Fruit fly (Drosophila melanogaster) whole organism, prepupa: Measurements from ENCODE around the gene Pif1B.

ENCODE experiments used
- Blimp-1 ChIP-seq: fragments of 200-800 bp; sonication (Bioruptor generic); optimal IDR thresholded peaks from 3 replicates; lab custom pipeline; 2017; ENCODE audit warnings: missing biosample characterization, missing genetic modification characterization, mild to moderate bottlenecking, moderate library complexity, missing genetic modification reagents
- CG10669 ChIP-seq: fragments of 200-800 bp; sonication (Bioruptor generic); optimal IDR thresholded peaks from 3 replicates; lab custom pipeline; 2018; ENCODE audit warnings: missing biosample characterization, mild to moderate bottlenecking, missing genetic modification characterization, moderate library complexity
- CG11762 ChIP-seq: fragments of 200-800 bp; sonication (Bioruptor generic); optimal IDR thresholded peaks from 3 replicates; lab custom pipeline; 2016; ENCODE audit warnings: missing biosample characterization, missing genetic modification characterization; ENCODE audit not compliant: insufficient read depth
- CG15336 ChIP-seq: fragments of 200-800 bp; sonication (Bioruptor generic); IDR thresholded peaks from 2 replicates; pipeline ENCODE4 v1.3.6; 2022; ENCODE audit warnings: missing biosample characterization, missing genetic modification characterization
- CG1621 ChIP-seq: fragments of 200-800 bp; sonication (Bioruptor generic); optimal IDR thresholded peaks from 3 replicates; lab custom pipeline; 2018; ENCODE audit warnings: missing biosample characterization, mild to moderate bottlenecking, missing genetic modification characterization
- CG16779 ChIP-seq: fragments of 200-800 bp; sonication (Bioruptor generic); optimal IDR thresholded peaks from 3 replicates; lab custom pipeline; 2017; ENCODE audit warnings: missing biosample characterization, mild to moderate bottlenecking, missing genetic modification characterization
- CG3032 ChIP-seq: fragments of 200-800 bp; optimal IDR thresholded peaks from 2 replicates; lab custom pipeline; 2019; ENCODE audit warnings: missing biosample characterization, mild to moderate bottlenecking, missing genetic modification characterization, moderate library complexity
- CG31627 ChIP-seq: fragments of 200-800 bp; sonication (Bioruptor generic); optimal IDR thresholded peaks from 3 replicates; lab custom pipeline; 2016; ENCODE audit warnings: missing biosample characterization, missing genetic modification characterization
- CG32006 ChIP-seq: fragments of 200-800 bp; sonication (Bioruptor generic); optimal IDR thresholded peaks from 3 replicates; lab custom pipeline; 2017; ENCODE audit warnings: missing biosample characterization, mild to moderate bottlenecking, missing genetic modification characterization
- CG34406 ChIP-seq: fragments of 200-800 bp; sonication (Bioruptor generic); optimal IDR thresholded peaks from 3 replicates; lab custom pipeline; 2016; ENCODE audit warnings: missing biosample characterization, missing genetic modification characterization
- CG3919 ChIP-seq: fragments of 200-800 bp; sonication (Bioruptor generic); optimal IDR thresholded peaks from 3 replicates; lab custom pipeline; 2016; ENCODE audit warnings: missing biosample characterization, missing genetic modification characterization
- CG4318 ChIP-seq: fragments of 200-800 bp; sonication (Bioruptor generic); optimal IDR thresholded peaks from 3 replicates; lab custom pipeline; 2017; ENCODE audit warnings: missing biosample characterization, mild to moderate bottlenecking, missing genetic modification characterization
- CG6276 ChIP-seq: fragments of 200-800 bp; sonication (Bioruptor generic); optimal IDR thresholded peaks from 2 replicates; lab custom pipeline; 2017; ENCODE audit warnings: missing biosample characterization, mild to moderate bottlenecking, missing genetic modification characterization
- CG6792 ChIP-seq: fragments of 200-800 bp; sonication (Bioruptor generic); optimal IDR thresholded peaks from 3 replicates; lab custom pipeline; 2016; ENCODE audit warnings: missing biosample characterization, missing genetic modification characterization
- CG6808 ChIP-seq: fragments of 200-800 bp; sonication (Bioruptor generic); optimal IDR thresholded peaks from 3 replicates; lab custom pipeline; 2017; ENCODE audit warnings: missing biosample characterization, missing genetic modification characterization, mild to moderate bottlenecking, moderate library complexity, missing genetic modification reagents
- CG7368 ChIP-seq: fragments of 200-800 bp; sonication (Bioruptor generic); optimal IDR thresholded peaks from 3 replicates; lab custom pipeline; 2016; ENCODE audit warnings: missing biosample characterization, missing genetic modification characterization
- CG8119 ChIP-seq: fragments of 200-800 bp; sonication (Bioruptor generic); IDR thresholded peaks from 3 replicates; pipeline ENCODE4 v1.3.6; 2022; ENCODE audit warnings: missing biosample characterization, missing genetic modification characterization
- CG8319 ChIP-seq: fragments of 200-800 bp; sonication (Bioruptor generic); optimal IDR thresholded peaks from 3 replicates; lab custom pipeline; 2016; ENCODE audit warnings: missing biosample characterization, missing genetic modification characterization
- CG8632 ChIP-seq: fragments of 200-800 bp; sonication (Bioruptor generic); optimal IDR thresholded peaks from 3 replicates; lab custom pipeline; 2016; ENCODE audit warnings: missing biosample characterization, missing genetic modification characterization
- Eip75B ChIP-seq: fragments of 200-800 bp; sonication (Bioruptor generic); optimal IDR thresholded peaks from 3 replicates; lab custom pipeline; 2016; ENCODE audit warnings: missing biosample characterization, missing genetic modification characterization
- Eip78C ChIP-seq: fragments of 200-800 bp; sonication (Bioruptor generic); peaks from one replicate; lab custom pipeline; 2016; ENCODE audit warnings: missing biosample characterization, missing genetic modification characterization
- Ets21C ChIP-seq: fragments of 200-800 bp; sonication (Bioruptor generic); optimal IDR thresholded peaks from 3 replicates; lab custom pipeline; 2016; ENCODE audit warnings: missing biosample characterization, missing genetic modification characterization
- Ets96B ChIP-seq: fragments of 200-800 bp; optimal IDR thresholded peaks from 2 replicates; lab custom pipeline; 2019; ENCODE audit warnings: missing biosample characterization, mild to moderate bottlenecking, missing genetic modification characterization, moderate library complexity
- Gug ChIP-seq: fragments of 200-800 bp; sonication (Bioruptor generic); IDR thresholded peaks from 2 replicates; pipeline ENCODE4 v1.3.6; 2022; ENCODE audit warnings: missing biosample characterization, missing genetic modification characterization
- Hr38 ChIP-seq: sonication (Bioruptor generic); optimal IDR thresholded peaks from 2 replicates; lab custom pipeline; 2016; ENCODE audit warnings: missing biosample characterization, missing genetic modification characterization
- Hr39 ChIP-seq: fragments of 200-800 bp; sonication (Bioruptor generic); optimal IDR thresholded peaks from 2 replicates; lab custom pipeline; 2016; ENCODE audit warnings: missing biosample characterization, missing genetic modification characterization
- Hr4 ChIP-seq: fragments of 200-800 bp; sonication (Bioruptor generic); optimal IDR thresholded peaks from 3 replicates; lab custom pipeline; 2016; ENCODE audit warnings: missing biosample characterization, missing genetic modification characterization
- Lpt ChIP-seq: fragments of 200-800 bp; sonication (Bioruptor generic); optimal IDR thresholded peaks from 3 replicates; lab custom pipeline; 2016; ENCODE audit warnings: missing biosample characterization, missing genetic modification characterization
- Met ChIP-seq: fragments of 200-800 bp; sonication (Bioruptor generic); optimal IDR thresholded peaks from 3 replicates; lab custom pipeline; 2016; ENCODE audit warnings: missing biosample characterization, missing genetic modification characterization
- OdsH ChIP-seq: fragments of 200-800 bp; sonication (Bioruptor generic); optimal IDR thresholded peaks from 3 replicates; lab custom pipeline; 2016; ENCODE audit warnings: missing biosample characterization, missing genetic modification characterization
- Smox ChIP-seq: fragments of 200-800 bp; sonication (Bioruptor generic); optimal IDR thresholded peaks from 3 replicates; lab custom pipeline; 2016; ENCODE audit warnings: missing biosample characterization, missing genetic modification characterization
- Sox102F ChIP-seq: fragments of 200-800 bp; sonication (Bioruptor generic); optimal IDR thresholded peaks from 2 replicates; lab custom pipeline; 2016; ENCODE audit warnings: missing biosample characterization, mild to moderate bottlenecking, missing genetic modification characterization
- Sox14 ChIP-seq: fragments of 200-800 bp; sonication (Bioruptor generic); optimal IDR thresholded peaks from 3 replicates; lab custom pipeline; 2016; ENCODE audit warnings: missing biosample characterization, missing genetic modification characterization
- Sox15 ChIP-seq: fragments of 200-800 bp; sonication (Bioruptor generic); optimal IDR thresholded peaks from 3 replicates; lab custom pipeline; 2016; ENCODE audit warnings: missing biosample characterization, missing genetic modification characterization
- achi ChIP-seq: fragments of 200-800 bp; sonication (Bioruptor generic); optimal IDR thresholded peaks from 3 replicates; lab custom pipeline; 2016; ENCODE audit warnings: missing biosample characterization, missing genetic modification characterization
- acj6 ChIP-seq: fragments of 200-800 bp; sonication (Bioruptor generic); optimal IDR thresholded peaks from 3 replicates; lab custom pipeline; 2016; ENCODE audit warnings: missing biosample characterization, missing genetic modification characterization
- cyc ChIP-seq: fragments of 200-800 bp; sonication (Bioruptor generic); optimal IDR thresholded peaks from 3 replicates; lab custom pipeline; 2016; ENCODE audit warnings: missing biosample characterization, missing genetic modification characterization
- dac ChIP-seq: fragments of 200-800 bp; sonication (Bioruptor generic); optimal IDR thresholded peaks from 2 replicates; lab custom pipeline; 2017; ENCODE audit warnings: missing biosample characterization, mild to moderate bottlenecking, missing genetic modification characterization
- esn ChIP-seq: fragments of 200-800 bp; sonication (Bioruptor generic); optimal IDR thresholded peaks from 2 replicates; lab custom pipeline; 2016; ENCODE audit warnings: missing biosample characterization, mild to moderate bottlenecking, missing genetic modification characterization, moderate library complexity
- fd85E ChIP-seq: fragments of 200-800 bp; sonication (Bioruptor generic); optimal IDR thresholded peaks from 3 replicates; lab custom pipeline; 2016; ENCODE audit warnings: missing biosample characterization, missing genetic modification characterization
- fkh ChIP-seq: fragments of 200-800 bp; sonication (Bioruptor generic); optimal IDR thresholded peaks from 3 replicates; lab custom pipeline; 2017; ENCODE audit warnings: missing biosample characterization, mild to moderate bottlenecking, missing genetic modification characterization, moderate library complexity
- net ChIP-seq: fragments of 200-800 bp; sonication (Bioruptor generic); optimal IDR thresholded peaks from 3 replicates; lab custom pipeline; 2016; ENCODE audit warnings: missing biosample characterization, missing genetic modification characterization
- pdm3 ChIP-seq: fragments of 200-800 bp; sonication (Bioruptor generic); optimal IDR thresholded peaks from 3 replicates; lab custom pipeline; 2016; ENCODE audit warnings: missing biosample characterization, missing genetic modification characterization
- salr ChIP-seq, 2 experiments: fragments of 200-800 bp; sonication (Bioruptor generic); optimal IDR thresholded peaks; 3 replicates each; lab custom pipeline; 2016 to 2018; ENCODE audit warnings: missing biosample characterization in 2 of 2, missing genetic modification characterization in 2 of 2, mild to moderate bottlenecking in 1 of 2
- spab ChIP-seq: fragments of 200-800 bp; sonication (Bioruptor generic); optimal IDR thresholded peaks from 2 replicates; lab custom pipeline; 2017; ENCODE audit warnings: missing biosample characterization, mild to moderate bottlenecking, missing genetic modification characterization, missing genetic modification reagents
- ss ChIP-seq, 2 experiments: fragments of 200-800 bp; sonication (Bioruptor generic); optimal IDR thresholded peaks; 2 replicates in 1 of 2; 3 replicates in 1 of 2; lab custom pipeline; 2017 to 2018; ENCODE audit warnings: mild to moderate bottlenecking in 2 of 2, missing biosample characterization in 2 of 2, missing genetic modification characterization in 2 of 2, moderate library complexity in 1 of 2
- svp ChIP-seq: fragments of 200-800 bp; sonication (Bioruptor generic); peaks from one replicate; lab custom pipeline; 2016; ENCODE audit warnings: missing biosample characterization, missing genetic modification characterization
- topi ChIP-seq: fragments of 200-800 bp; sonication (Bioruptor generic); optimal IDR thresholded peaks from 3 replicates; lab custom pipeline; 2016; ENCODE audit warnings: missing biosample characterization, missing genetic modification characterization
- vri ChIP-seq: fragments of 200-800 bp; sonication (Bioruptor generic); optimal IDR thresholded peaks from 3 replicates; lab custom pipeline; 2016; ENCODE audit warnings: missing biosample characterization, mild to moderate bottlenecking, missing genetic modification characterization

Gene Pif1B

DNA sequence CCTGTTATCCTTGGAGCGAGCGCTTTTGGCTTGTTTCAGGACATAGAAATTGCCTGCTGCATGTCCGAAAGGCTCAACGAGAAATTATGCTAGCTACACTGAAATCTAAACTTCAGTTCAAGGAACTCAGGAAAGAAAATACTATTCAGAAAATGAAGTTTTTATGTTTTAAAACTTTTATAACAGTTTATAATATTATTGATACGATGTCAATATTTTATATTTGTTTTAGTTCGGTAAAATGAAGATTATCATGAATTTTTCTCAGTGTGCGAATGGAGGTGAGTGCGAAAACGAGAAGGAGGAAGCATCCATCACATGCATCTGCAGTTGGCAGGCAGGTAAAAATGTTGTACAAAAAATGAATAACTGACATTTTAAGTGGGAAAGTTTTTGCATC is 54.6 kb downstream of the Pif1B start (continued):
- TF ChIP-seq Ets96B (tag; lab: Kevin White, UChicago): peak; percentile 82
- peak; percentile 69 for TF ChIP-seq CG7368
- peak; percentile 89 for TF ChIP-seq esn (GFP tag; lab: Kevin White, UChicago)
- peak; percentile 62 for TF ChIP-seq Gug (GFP tag; lab: Robert Waterston, UW)
- peak; percentile 96 for TF ChIP-seq Eip78C (GFP tag; lab: Kevin White, UChicago)
- TF ChIP-seq CG4318 (GFP tag; lab: Kevin White, UChicago): peak; percentile 58
- TF ChIP-seq Hr4 (GFP tag; lab: Kevin White, UChicago): peak; percentile 88
- TF ChIP-seq Sox102F (GFP tag; lab: Kevin White, UChicago): peak; percentile 81
- TF ChIP-seq CG8119: peak; percentile 85
- peak; percentile 89 for TF ChIP-seq Met (GFP tag; lab: Kevin White, UChicago)
- TF ChIP-seq OdsH (GFP tag; lab: Kevin White, UChicago): peak; percentile 84
- TF ChIP-seq CG31627 (GFP tag; lab: Kevin White, UChicago): peak; percentile 70
- peak; percentile 79 for TF ChIP-seq CG6276
- peak; percentile 64 for TF ChIP-seq vri
- TF ChIP-seq achi (GFP tag; lab: Kevin White, UChicago): peak; percentile 84
- peak; percentile 40 to 82 for TF ChIP-seq ss (GFP tag; optimal IDR thresholded peaks at IDR 0.05; lab: Kevin White, UChicago)
- peak; percentile 26 for TF ChIP-seq Blimp-1 (GFP tag; lab: Kevin White, UChicago)
- TF ChIP-seq fd85E (GFP tag; lab: Kevin White, UChicago): peak; percentile 51
- TF ChIP-seq topi (GFP tag; lab: Kevin White, UChicago): peak; percentile 85
- TF ChIP-seq CG3032 (tag; lab: Kevin White, UChicago): peak; percentile 74
- peak; percentile 88 for TF ChIP-seq CG15336 (GFP tag; lab: Robert Waterston, UW)
- no peak for TF ChIP-seq Hr38 (GFP tag; lab: Kevin White, UChicago)

DNA sequence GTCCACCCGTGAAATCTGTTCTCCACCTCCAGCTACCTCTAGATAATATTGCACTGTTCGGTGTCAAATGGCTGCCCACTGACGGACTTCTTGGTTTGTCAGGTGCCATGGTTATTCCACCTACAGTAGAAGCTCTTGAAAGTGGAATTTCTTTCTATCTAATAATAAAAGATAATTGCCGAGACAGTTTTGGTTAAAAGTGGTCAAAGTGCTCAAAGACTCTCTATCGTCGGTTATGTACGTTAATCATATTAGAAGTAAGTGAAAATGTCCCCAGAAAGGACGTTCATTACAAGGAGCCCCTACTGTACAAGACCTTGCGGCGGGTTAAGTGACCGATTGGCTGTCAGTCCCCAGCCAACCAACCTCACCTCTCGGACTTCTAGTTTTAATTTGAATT is 56.8 kb downstream of the Pif1B start:
- TF ChIP-seq CG32006 (GFP tag; lab: Kevin White, UChicago): peak; percentile 48
- peak; percentile 2 for TF ChIP-seq CG11762 (GFP tag; lab: Kevin White, UChicago)
- peak; percentile 18 for TF ChIP-seq net (GFP tag; lab: Kevin White, UChicago)
- peak; percentile 20 for TF ChIP-seq Ets96B (tag; lab: Kevin White, UChicago)
- peak; percentile 50 for TF ChIP-seq pdm3 (GFP tag; lab: Kevin White, UChicago)
- TF ChIP-seq CG7368: no peak
- peak; percentile 35 for TF ChIP-seq Ets21C
- TF ChIP-seq CG4318 (GFP tag; lab: Kevin White, UChicago): no peak
- TF ChIP-seq fkh (GFP tag; lab: Kevin White, UChicago): no peak
- peak; percentile 40 for TF ChIP-seq achi (GFP tag; lab: Kevin White, UChicago)
- peak; percentile 59 for TF ChIP-seq CG6792 (GFP tag; lab: Kevin White, UChicago)
- peak; percentile 1 for TF ChIP-seq CG10669 (GFP tag; lab: Kevin White, UChicago)
- no peak for TF ChIP-seq fd85E (GFP tag; lab: Kevin White, UChicago)
- peak; percentile 61 for TF ChIP-seq Smox
- TF ChIP-seq Sox14 (GFP tag; lab: Kevin White, UChicago): peak; percentile 73
- no peak for TF ChIP-seq CG6808 (GFP tag; lab: Kevin White, UChicago)
- TF ChIP-seq svp (GFP tag; lab: Kevin White, UChicago): peak; percentile 84
- no peak for TF ChIP-seq CG16779 (tag; lab: Kevin White, UChicago)
- TF ChIP-seq ss (GFP tag; optimal IDR thresholded peaks at IDR 0.05; lab: Kevin White, UChicago): no peak
- peak; percentile 41 for TF ChIP-seq CG34406 (GFP tag; lab: Kevin White, UChicago)
- no peak for TF ChIP-seq CG8319
- TF ChIP-seq Blimp-1 (GFP tag; lab: Kevin White, UChicago): no peak
- peak; percentile 41 for TF ChIP-seq CG8632 (GFP tag; lab: Kevin White, UChicago)
- peak; percentile 43 for TF ChIP-seq Eip75B (GFP tag; lab: Kevin White, UChicago)
- peak; percentile 4 for TF ChIP-seq CG6276
- TF ChIP-seq cyc: peak; percentile 47
- TF ChIP-seq Gug (GFP tag; lab: Robert Waterston, UW): no peak; the same call in 1 of the 2 replicates
- TF ChIP-seq Hr39 (GFP tag; lab: Kevin White, UChicago): peak; percentile 71
- peak; percentile 40 for TF ChIP-seq topi (GFP tag; lab: Kevin White, UChicago)
- no peak for TF ChIP-seq Hr38 (GFP tag; lab: Kevin White, UChicago)
- TF ChIP-seq salr (GFP tag; optimal IDR thresholded peaks at IDR 0.05; lab: Kevin White, UChicago): no peak
- TF ChIP-seq Lpt (GFP tag; lab: Kevin White, UChicago): no peak
- no peak for TF ChIP-seq dac (GFP tag; lab: Kevin White, UChicago)
- peak; percentile 17 for TF ChIP-seq acj6 (GFP tag; lab: Kevin White, UChicago)
- peak; percentile 2 for TF ChIP-seq spab
- TF ChIP-seq Sox15 (GFP tag; lab: Kevin White, UChicago): peak; percentile 23
- no peak for TF ChIP-seq CG1621 (tag; lab: Kevin White, UChicago)
- peak; percentile 54 for TF ChIP-seq CG3919 (GFP tag; lab: Kevin White, UChicago)
- TF ChIP-seq CG3032 (tag; lab: Kevin White, UChicago): no peak
